Worm (Caenorhabditis elegans) whole organism, L2 larva: ENCODE data around the gene F20E11.17.

Experiments
- ZK546.5 ChIP-seq: sonication (generic microtip); optimal IDR thresholded peaks from 2 replicates; lab custom pipeline; 2017; ENCODE audit warnings: missing biosample characterization, missing genetic modification characterization
- ama-1 ChIP-seq: fragments of 150-350 bp; optimal IDR thresholded peaks from 2 replicates; lab custom pipeline; 2018; ENCODE audit warnings: inconsistent platforms
- elt-3 ChIP-seq: sonication (generic microtip); optimal IDR thresholded peaks from 2 replicates; lab custom pipeline; 2017; ENCODE audit warnings: missing biosample characterization, missing genetic modification characterization
- lin-39 ChIP-seq: fragments of 150-350 bp; optimal IDR thresholded peaks from 2 replicates; lab custom pipeline; 2014; ENCODE audit warnings: missing biosample characterization, missing genetic modification reagents, missing genetic modification characterization
- nhr-25 ChIP-seq: fragments of 150-350 bp; sonication (generic microtip); optimal IDR thresholded peaks from 3 replicates; lab custom pipeline; 2014; ENCODE audit warnings: missing biosample characterization, missing genetic modification characterization
- nhr-6 ChIP-seq: fragments of 150-350 bp; optimal IDR thresholded peaks from 2 replicates; lab custom pipeline; 2014; ENCODE audit warnings: missing biosample characterization, missing genetic modification characterization
- nhr-77 ChIP-seq: fragments of 150-350 bp; optimal IDR thresholded peaks from 2 replicates; lab custom pipeline; 2014; ENCODE audit warnings: missing biosample characterization, missing genetic modification characterization
- peb-1 ChIP-seq: fragments of 150-350 bp; optimal IDR thresholded peaks from 2 replicates; lab custom pipeline; 2014; ENCODE audit warnings: missing biosample characterization, missing genetic modification characterization
- skn-1 ChIP-seq: sonication (generic microtip); optimal IDR thresholded peaks from 2 replicates; lab custom pipeline; 2017; ENCODE audit warnings: missing biosample characterization, missing genetic modification characterization
- sma-9 ChIP-seq, 2 experiments: fragments of 150-350 bp in 1 of 2; sonication (generic microtip) in 1 of 2; optimal IDR thresholded peaks; 2 replicates each; lab custom pipeline; 2014 to 2016; ENCODE audit warnings: missing genetic modification characterization in 2 of 2, mild to moderate bottlenecking in 1 of 2, missing biosample characterization in 1 of 2, missing compliant biosample characterization in 1 of 2, missing genetic modification reagents in 1 of 2, moderate library complexity in 1 of 2
- snpc-4 ChIP-seq: fragments of 150-350 bp; optimal IDR thresholded peaks from 2 replicates; lab custom pipeline; 2014; ENCODE audit warnings: missing biosample characterization, missing genetic modification characterization
- ztf-1 ChIP-seq: fragments of 200-800 bp; sonication (Bioruptor generic); conservative IDR thresholded peaks from 2 replicates; pipeline ENCODE4 v1.3.6; 2022; ENCODE audit warnings: missing genetic modification characterization, missing compliant biosample characterization
- ztf-11 ChIP-seq: sonication (generic microtip); optimal IDR thresholded peaks from 2 replicates; lab custom pipeline; 2017; ENCODE audit warnings: missing biosample characterization, missing genetic modification characterization
- ztf-4 ChIP-seq: fragments of 150-350 bp; optimal IDR thresholded peaks from 2 replicates; lab custom pipeline; 2014; ENCODE audit warnings: missing biosample characterization, missing genetic modification characterization

DNA sequence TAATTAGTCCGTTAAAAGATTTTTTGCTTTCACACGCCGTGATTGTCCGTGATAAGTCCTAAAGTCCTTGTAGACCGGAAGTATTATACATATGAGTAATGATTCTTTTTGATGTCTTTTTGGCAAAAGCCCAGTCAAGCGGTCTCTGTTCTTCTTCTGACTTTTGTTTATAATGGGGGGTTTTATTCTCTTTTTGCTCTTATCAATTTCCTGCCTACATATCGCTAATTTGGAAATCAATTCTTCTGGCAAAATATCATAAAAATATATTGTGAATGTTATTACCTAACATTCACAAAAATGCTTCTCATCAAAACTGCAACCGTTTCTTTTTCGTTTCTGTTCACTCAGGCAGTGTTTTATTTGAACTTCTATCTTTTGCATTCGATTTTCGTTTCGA lies 7.4 kb upstream of the F20E11.17 start, which contains the start of gene srbc-61:
- no peak for TF ChIP-seq snpc-4 (tag; lab: Kevin White, UChicago)
- TF ChIP-seq peb-1 (tag; lab: Kevin White, UChicago) = no peak
- no peak for TF ChIP-seq skn-1
- TF ChIP-seq elt-3 (tag; lab: Kevin White, UChicago) = no peak
- no peak for TF ChIP-seq ztf-11 (tag; lab: Kevin White, UChicago)
- TF ChIP-seq ztf-1 = no peak
- no peak for TF ChIP-seq ama-1
- no peak for TF ChIP-seq ZK546.5 (tag; lab: Kevin White, UChicago)
- no peak for TF ChIP-seq nhr-25 (tag; lab: Kevin White, UChicago)
- no peak for TF ChIP-seq nhr-77
- TF ChIP-seq lin-39 (tag; lab: Kevin White, UChicago) = no peak
- TF ChIP-seq sma-9 (GFP tag; optimal IDR thresholded peaks at IDR 0.05; lab: Kevin White, UChicago) = no peak
- no peak for TF ChIP-seq sma-9 (tag; optimal IDR thresholded peaks at IDR 0.05; lab: Kevin White, UChicago)
- no peak for TF ChIP-seq nhr-6
- no peak for TF ChIP-seq ztf-4 (tag; lab: Kevin White, UChicago)
